Fruit fly (Drosophila melanogaster) whole organism, embryonic: ENCODE measurements around the gene CtsF.

ENCODE experiments used
- Adf1 ChIP-seq: fragments of 200-800 bp; sonication (Bioruptor generic); IDR thresholded peaks from 2 replicates; pipeline ENCODE4 v1.3.6; 2022; ENCODE audit warnings: missing biosample characterization, missing genetic modification characterization
- CG1024 ChIP-seq: fragments of 200-800 bp; sonication (Bioruptor generic); IDR thresholded peaks from 2 replicates; pipeline ENCODE4 v1.3.6; 2022; ENCODE audit warnings: missing biosample characterization, missing genetic modification characterization
- CG10565 ChIP-seq: fragments of 200-800 bp; sonication (Bioruptor generic); optimal IDR thresholded peaks from 3 replicates; lab custom pipeline; 2016; ENCODE audit warnings: missing biosample characterization, mild to moderate bottlenecking, missing genetic modification characterization
- CG11695 ChIP-seq: fragments of 200-800 bp; sonication (Bioruptor generic); IDR thresholded peaks from 3 replicates; pipeline ENCODE4 v1.3.6; 2022; ENCODE audit warnings: missing biosample characterization, missing genetic modification characterization
- CG12155 ChIP-seq: fragments of 200-800 bp; sonication (Bioruptor generic); optimal IDR thresholded peaks from 3 replicates; lab custom pipeline; 2016; ENCODE audit warnings: missing biosample characterization, missing genetic modification characterization
- CG14860 ChIP-seq: fragments of 200-800 bp; sonication (Bioruptor generic); IDR thresholded peaks from 3 replicates; pipeline ENCODE4 v1.3.6; 2022; ENCODE audit warnings: missing biosample characterization, missing genetic modification characterization; ENCODE audit not compliant: partially characterized antibody
- CG1647 ChIP-seq: fragments of 200-800 bp; sonication (Bioruptor generic); optimal IDR thresholded peaks from 3 replicates; lab custom pipeline; 2016; ENCODE audit warnings: missing biosample characterization, missing genetic modification characterization
- CG17328 ChIP-seq: fragments of 200-800 bp; sonication (Bioruptor generic); IDR thresholded peaks from 2 replicates; pipeline ENCODE4 v1.3.6; 2022; ENCODE audit warnings: missing biosample characterization, missing genetic modification characterization
- CG17385 ChIP-seq: fragments of 200-800 bp; sonication (Bioruptor generic); optimal IDR thresholded peaks from 3 replicates; lab custom pipeline; 2018; ENCODE audit warnings: missing biosample characterization, mild to moderate bottlenecking, missing genetic modification characterization
- CG1832 ChIP-seq: fragments of 200-800 bp; sonication (Bioruptor generic); optimal IDR thresholded peaks from 2 replicates; lab custom pipeline; 2017; ENCODE audit warnings: missing biosample characterization, mild to moderate bottlenecking, missing genetic modification characterization, inconsistent platforms
- CG2120 ChIP-seq: fragments of 200-800 bp; sonication (Bioruptor generic); optimal IDR thresholded peaks from 3 replicates; lab custom pipeline; 2016; ENCODE audit warnings: missing biosample characterization, missing genetic modification characterization
- CG2129 ChIP-seq: fragments of 200-800 bp; sonication (Bioruptor generic); IDR thresholded peaks from 2 replicates; pipeline ENCODE4 v1.3.6; 2022; ENCODE audit warnings: missing biosample characterization, missing genetic modification characterization; ENCODE audit not compliant: partially characterized antibody
- CG2875 ChIP-seq: fragments of 200-800 bp; sonication (Bioruptor generic); optimal IDR thresholded peaks from 2 replicates; lab custom pipeline; 2017; ENCODE audit warnings: missing biosample characterization, mild to moderate bottlenecking, missing genetic modification characterization, missing genetic modification reagents
- CG30020 ChIP-seq: fragments of 200-800 bp; optimal IDR thresholded peaks from 2 replicates; lab custom pipeline; 2019; ENCODE audit warnings: missing biosample characterization, mild to moderate bottlenecking, missing genetic modification characterization, moderate library complexity
- CG34422 ChIP-seq: fragments of 200-800 bp; sonication (Bioruptor generic); IDR thresholded peaks from 3 replicates; pipeline ENCODE4 v1.3.6; 2022; ENCODE audit warnings: missing biosample characterization, missing genetic modification characterization
- CG43689 ChIP-seq: fragments of 200-800 bp; sonication (Bioruptor generic); IDR thresholded peaks from 2 replicates; pipeline ENCODE4 v1.3.6; 2022; ENCODE audit warnings: missing biosample characterization, missing genetic modification characterization
- CG4707 ChIP-seq: fragments of 200-800 bp; sonication (Bioruptor generic); optimal IDR thresholded peaks from 2 replicates; lab custom pipeline; 2018; ENCODE audit warnings: missing biosample characterization, mild to moderate bottlenecking, missing genetic modification characterization, moderate library complexity
- CG5180 ChIP-seq: fragments of 200-800 bp; sonication (Bioruptor generic); optimal IDR thresholded peaks from 3 replicates; lab custom pipeline; 2017; ENCODE audit warnings: missing biosample characterization, missing genetic modification characterization, mild to moderate bottlenecking, moderate library complexity, missing genetic modification reagents
- CG6654 ChIP-seq: fragments of 200-800 bp; sonication (Bioruptor generic); optimal IDR thresholded peaks from 2 replicates; lab custom pipeline; 2017; ENCODE audit warnings: missing biosample characterization, mild to moderate bottlenecking, missing genetic modification characterization
- CG6854 ChIP-seq: fragments of 200-800 bp; sonication (Bioruptor generic); optimal IDR thresholded peaks from 3 replicates; lab custom pipeline; 2017; ENCODE audit warnings: missing biosample characterization, mild to moderate bottlenecking, missing genetic modification characterization
- CG7357 ChIP-seq: fragments of 200-800 bp; sonication (Bioruptor generic); IDR thresholded peaks from 3 replicates; pipeline ENCODE4 v1.3.6; 2022; ENCODE audit warnings: missing biosample characterization, missing genetic modification characterization
- CG8765 ChIP-seq: fragments of 200-800 bp; sonication (Bioruptor generic); IDR thresholded peaks from 2 replicates; pipeline ENCODE4 v1.3.6; 2022; ENCODE audit warnings: missing biosample characterization, missing genetic modification characterization
- Gsc ChIP-seq: fragments of 200-800 bp; sonication (Bioruptor generic); IDR thresholded peaks from 2 replicates; pipeline ENCODE4 v1.3.6; 2022; ENCODE audit warnings: missing biosample characterization, missing genetic modification characterization
- HmgZ ChIP-seq: fragments of 200-800 bp; sonication (Bioruptor generic); optimal IDR thresholded peaks from 2 replicates; lab custom pipeline; 2018; ENCODE audit warnings: missing biosample characterization, mild to moderate bottlenecking, missing genetic modification characterization
- Hr3 ChIP-seq: fragments of 200-800 bp; sonication (Bioruptor generic); optimal IDR thresholded peaks from 3 replicates; lab custom pipeline; 2016; ENCODE audit warnings: missing biosample characterization, missing genetic modification characterization
- Opbp ChIP-seq: fragments of 200-800 bp; sonication (Bioruptor generic); IDR thresholded peaks from 3 replicates; pipeline ENCODE4 v1.3.6; 2022; ENCODE audit warnings: missing biosample characterization, missing genetic modification characterization; ENCODE audit not compliant: partially characterized antibody
- Pdp1 ChIP-seq, 2 experiments: fragments of 200-800 bp; sonication (Bioruptor generic); optimal IDR thresholded peaks; 3 replicates each; lab custom pipeline; 2016; ENCODE audit warnings: missing biosample characterization in 2 of 2, missing genetic modification characterization in 2 of 2, mild to moderate bottlenecking in 1 of 2, moderate library complexity in 1 of 2
- Tbp ChIP-seq: fragments of >200 bp; optimal IDR thresholded peaks from 2 replicates; lab custom pipeline; 2018; ENCODE audit warnings: missing biosample characterization, missing genetic modification characterization
- ato ChIP-seq: fragments of 200-800 bp; sonication (Bioruptor generic); IDR thresholded peaks from 2 replicates; pipeline ENCODE4 v1.3.6; 2022; ENCODE audit warnings: missing biosample characterization, missing genetic modification characterization; ENCODE audit not compliant: partially characterized antibody
- az2 ChIP-seq: fragments of 200-800 bp; sonication (Bioruptor generic); optimal IDR thresholded peaks from 3 replicates; lab custom pipeline; 2016; ENCODE audit warnings: missing biosample characterization, missing genetic modification characterization
- bigmax ChIP-seq: fragments of 200-800 bp; sonication (Bioruptor generic); optimal IDR thresholded peaks from 2 replicates; lab custom pipeline; 2018; ENCODE audit warnings: missing biosample characterization, mild to moderate bottlenecking, missing genetic modification characterization
- btn ChIP-seq: fragments of 200-800 bp; sonication (Bioruptor generic); optimal IDR thresholded peaks from 2 replicates; lab custom pipeline; 2016; ENCODE audit warnings: missing biosample characterization, missing genetic modification characterization
- cg ChIP-seq: fragments of 200-800 bp; sonication (Bioruptor generic); optimal IDR thresholded peaks from 3 replicates; lab custom pipeline; 2019; ENCODE audit warnings: missing biosample characterization, mild to moderate bottlenecking, missing genetic modification characterization, moderate library complexity
- chif ChIP-seq, 2 experiments: fragments of 200-800 bp; sonication (Bioruptor generic); optimal IDR thresholded peaks; 3 replicates each; lab custom pipeline; 2016; ENCODE audit warnings: missing biosample characterization in 2 of 2, missing genetic modification characterization in 2 of 2
- esg ChIP-seq: fragments of 200-800 bp; sonication (Bioruptor generic); conservative IDR thresholded peaks from 2 replicates; pipeline ENCODE4 v1.3.6; 2022; ENCODE audit warnings: missing biosample characterization, missing genetic modification characterization
- gem ChIP-seq: fragments of 200-800 bp; sonication (Bioruptor generic); optimal IDR thresholded peaks from 2 replicates; lab custom pipeline; 2019; ENCODE audit warnings: missing biosample characterization, mild to moderate bottlenecking, missing genetic modification characterization, moderate library complexity
- gfzf ChIP-seq: fragments of 200-800 bp; sonication (Bioruptor generic); optimal IDR thresholded peaks from 2 replicates; lab custom pipeline; 2016; ENCODE audit warnings: missing biosample characterization, mild to moderate bottlenecking, missing genetic modification characterization, moderate library complexity
- hth ChIP-seq: fragments of >200 bp; optimal IDR thresholded peaks from 2 replicates; lab custom pipeline; 2017; ENCODE audit warnings: inconsistent platforms
- insv ChIP-seq, 2 experiments: fragments of 200-800 bp; sonication (Bioruptor generic); optimal IDR thresholded peaks; 3 replicates each; lab custom pipeline; 2016 to 2018; ENCODE audit warnings: missing biosample characterization in 2 of 2, missing genetic modification characterization in 2 of 2
- inv ChIP-seq: fragments of 200-800 bp; sonication (Bioruptor generic); IDR thresholded peaks from 2 replicates; pipeline ENCODE4 v1.3.6; 2022; ENCODE audit warnings: missing biosample characterization, missing genetic modification characterization; ENCODE audit not compliant: partially characterized antibody
- jigr1 ChIP-seq: fragments of 200-800 bp; sonication (Bioruptor generic); IDR thresholded peaks from 3 replicates; pipeline ENCODE4 v1.3.6; 2022; ENCODE audit warnings: missing biosample characterization, missing genetic modification characterization
- klu ChIP-seq: fragments of 200-800 bp; sonication (Bioruptor generic); IDR thresholded peaks from 2 replicates; pipeline ENCODE4 v1.3.6; 2022; ENCODE audit warnings: missing biosample characterization, missing genetic modification characterization
- mam ChIP-seq: fragments of 200-800 bp; sonication (Bioruptor generic); optimal IDR thresholded peaks from 3 replicates; lab custom pipeline; 2016; ENCODE audit warnings: missing biosample characterization, missing genetic modification characterization
- nmo ChIP-seq: fragments of 200-800 bp; sonication (Bioruptor generic); optimal IDR thresholded peaks from 2 replicates; lab custom pipeline; 2018; ENCODE audit warnings: missing biosample characterization, mild to moderate bottlenecking, missing genetic modification characterization, moderate library complexity
- ro ChIP-seq: fragments of 200-800 bp; sonication (Bioruptor generic); IDR thresholded peaks from 2 replicates; pipeline ENCODE4 v1.3.6; 2022; ENCODE audit warnings: missing biosample characterization, missing genetic modification characterization
- slbo ChIP-seq: fragments of 200-800 bp; sonication (Bioruptor generic); IDR thresholded peaks from 2 replicates; pipeline ENCODE4 v1.3.6; 2022; ENCODE audit warnings: missing biosample characterization, missing genetic modification characterization
- sug ChIP-seq: fragments of 200-800 bp; optimal IDR thresholded peaks from 2 replicates; lab custom pipeline; 2019; ENCODE audit warnings: missing biosample characterization, mild to moderate bottlenecking, missing genetic modification characterization, moderate library complexity
- wdn ChIP-seq: fragments of 200-800 bp; sonication (Bioruptor generic); IDR thresholded peaks from 2 replicates; pipeline ENCODE4 v1.3.6; 2022; ENCODE audit warnings: missing biosample characterization, missing genetic modification characterization
- wor ChIP-seq: fragments of 200-800 bp; sonication (Bioruptor generic); IDR thresholded peaks from 2 replicates; pipeline ENCODE4 v1.3.6; 2022; ENCODE audit warnings: missing biosample characterization, missing genetic modification characterization
- zen ChIP-seq: fragments of 200-800 bp; sonication (Bioruptor generic); optimal IDR thresholded peaks from 3 replicates; lab custom pipeline; 2018; ENCODE audit warnings: missing biosample characterization, mild to moderate bottlenecking, missing genetic modification characterization, moderate library complexity

Gene CtsF

DNA sequence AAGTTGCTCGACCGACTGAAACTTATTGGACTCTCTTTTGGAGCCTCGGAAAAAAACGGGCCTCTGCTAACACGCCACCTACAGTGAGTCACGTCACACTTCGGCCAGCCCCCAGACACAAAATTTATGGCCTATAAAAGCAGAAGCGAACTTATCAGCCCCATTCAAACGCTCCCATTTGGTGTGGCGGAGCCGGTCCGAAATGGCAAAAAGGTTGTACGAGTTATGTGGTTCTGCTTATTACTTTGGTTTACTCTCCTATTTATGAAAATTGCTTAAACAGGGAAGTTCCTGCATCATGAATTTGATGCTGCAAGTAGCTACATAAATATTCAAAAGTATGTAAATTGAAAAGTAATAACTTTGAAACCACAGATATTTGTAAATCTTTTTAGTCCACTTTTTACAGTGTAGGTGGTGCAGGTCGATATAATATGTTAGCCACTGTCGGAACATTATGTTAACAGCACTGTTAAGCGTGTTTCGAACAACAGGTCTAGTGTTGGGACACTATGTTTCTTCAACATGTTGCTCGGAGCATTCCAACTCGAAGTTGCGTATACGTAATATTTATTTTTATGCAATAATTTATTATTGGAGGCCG, 31.9 kb upstream of the CtsF start (continued):
- peak; percentile 89 for TF ChIP-seq CG5180 (GFP tag; lab: Kevin White, UChicago)
- peak; percentile 96 for TF ChIP-seq CG2120 (GFP tag; lab: Kevin White, UChicago)
- no peak for TF ChIP-seq CG14860 (GFP tag; lab: Robert Waterston, UW)
- no peak for TF ChIP-seq hth (lab: Kevin White, UChicago)
- TF ChIP-seq CG1647, result peak; percentile 89
- TF ChIP-seq CG6854, result peak; percentile 91
- peak; percentile 86 to 90 for TF ChIP-seq chif (GFP tag; optimal IDR thresholded peaks at IDR 0.05; lab: Kevin White, UChicago)
- TF ChIP-seq CG30020 (tag; lab: Kevin White, UChicago), result peak; percentile 65
- TF ChIP-seq slbo, result peak; percentile 87
- no peak for TF ChIP-seq bigmax (GFP tag; lab: Kevin White, UChicago)
- peak; percentile 63; the same call in 1 of the 2 replicates for TF ChIP-seq CG8765 (GFP tag; lab: Robert Waterston, UW)
- 0 out of 2 replicates have a peak, but pooled peaks have one; percentile 33 for TF ChIP-seq CG1024
- TF ChIP-seq CG2875, result peak; percentile 85
- TF ChIP-seq Opbp (GFP tag; lab: Robert Waterston, UW), result no peak
- no peak for TF ChIP-seq gfzf
- no peak for TF ChIP-seq Gsc (GFP tag; lab: Robert Waterston, UW)
- TF ChIP-seq CG10565 (GFP tag; lab: Kevin White, UChicago), result peak; percentile 76
- TF ChIP-seq Tbp (GFP tag; lab: Kevin White, UChicago), result no peak
- peak; percentile 75 for TF ChIP-seq klu (GFP tag; lab: Robert Waterston, UW)
- TF ChIP-seq ato (GFP tag; lab: Robert Waterston, UW), result no peak
- TF ChIP-seq az2, result peak; percentile 87
- TF ChIP-seq cg, result no peak
- peak; percentile 42; the same call in 1 of the 2 replicates for TF ChIP-seq wdn (GFP tag; lab: Robert Waterston, UW)
- no peak for TF ChIP-seq CG43689
- peak; percentile 77 for TF ChIP-seq btn (GFP tag; lab: Kevin White, UChicago)
- TF ChIP-seq CG17385 (GFP tag; lab: Kevin White, UChicago), result peak; percentile 86
- TF ChIP-seq jigr1, result no peak
- peak; percentile 92 for TF ChIP-seq nmo
- TF ChIP-seq CG6654 (GFP tag; lab: Kevin White, UChicago), result peak; percentile 83
- peak; percentile 77 for TF ChIP-seq CG4707 (GFP tag; lab: Kevin White, UChicago)
- peak; percentile 90 for TF ChIP-seq CG34422
- peak; percentile 94 for TF ChIP-seq HmgZ (tag; lab: Kevin White, UChicago)
- TF ChIP-seq CG11695 (GFP tag; lab: Robert Waterston, UW), result peak; percentile 90; the same call in 2 of the 3 replicates
- TF ChIP-seq CG2129, result no peak
- peak; percentile 65 for TF ChIP-seq zen (tag; lab: Kevin White, UChicago)
- TF ChIP-seq esg, result peak; percentile 81
- peak; percentile 86 for TF ChIP-seq CG12155 (GFP tag; lab: Kevin White, UChicago)
- TF ChIP-seq wor, result peak; percentile 71
- peak; percentile 78 for TF ChIP-seq CG7357 (GFP tag; lab: Robert Waterston, UW)
- peak; percentile 94 for TF ChIP-seq gem (tag; lab: Kevin White, UChicago)
- TF ChIP-seq Adf1 (GFP tag; lab: Robert Waterston, UW), result peak; percentile 46
- peak; percentile 71; the same call in 1 of the 2 replicates for TF ChIP-seq CG17328 (GFP tag; lab: Robert Waterston, UW)
- peak; percentile 86 to 94 for TF ChIP-seq Pdp1 (GFP tag; optimal IDR thresholded peaks at IDR 0.05; lab: Kevin White, UChicago)
- peak; percentile 93 for TF ChIP-seq mam (GFP tag; lab: Kevin White, UChicago)
- no peak for TF ChIP-seq CG1832 (GFP tag; lab: Kevin White, UChicago)
- TF ChIP-seq Hr3, result peak; percentile 84
- peak; percentile 91 for TF ChIP-seq sug (tag; lab: Kevin White, UChicago)
- peak; percentile 7 to 66 for TF ChIP-seq insv (GFP tag; optimal IDR thresholded peaks at IDR 0.05; lab: Kevin White, UChicago)
- TF ChIP-seq ro (GFP tag; lab: Robert Waterston, UW), result no peak
- no peak for TF ChIP-seq inv (GFP tag; lab: Robert Waterston, UW)
